Fruit fly (Drosophila melanogaster) whole organism, embryonic: ENCODE data around the gene Tusp.

Experiments
- Abd-B ChIP-seq: fragments of 200-800 bp; sonication (Bioruptor generic); optimal IDR thresholded peaks from 2 replicates; lab custom pipeline; 2018; ENCODE audit warnings: missing biosample characterization, mild to moderate bottlenecking, missing genetic modification characterization, moderate library complexity
- Adf1 ChIP-seq: fragments of 200-800 bp; sonication (Bioruptor generic); IDR thresholded peaks from 2 replicates; pipeline ENCODE4 v1.3.6; 2022; ENCODE audit warnings: missing biosample characterization, missing genetic modification characterization
- B-H2 ChIP-seq: fragments of 200-800 bp; sonication (Bioruptor generic); optimal IDR thresholded peaks from 2 replicates; lab custom pipeline; 2018; ENCODE audit warnings: missing biosample characterization, mild to moderate bottlenecking, missing genetic modification characterization
- CG10209 ChIP-seq: fragments of 200-800 bp; sonication (Bioruptor generic); optimal IDR thresholded peaks from 3 replicates; lab custom pipeline; 2017; ENCODE audit warnings: missing biosample characterization, mild to moderate bottlenecking, missing genetic modification characterization, missing genetic modification reagents
- CG10366 ChIP-seq: fragments of 200-800 bp; sonication (Bioruptor generic); IDR thresholded peaks from 2 replicates; pipeline ENCODE4 v1.3.6; 2022; ENCODE audit warnings: missing biosample characterization, missing genetic modification characterization
- CG10543 ChIP-seq: fragments of 200-800 bp; sonication (Bioruptor generic); optimal IDR thresholded peaks from 3 replicates; lab custom pipeline; 2017; ENCODE audit warnings: missing biosample characterization, mild to moderate bottlenecking, missing genetic modification characterization, moderate library complexity
- CG14050 ChIP-seq: fragments of 200-800 bp; sonication (Bioruptor generic); IDR thresholded peaks from 3 replicates; pipeline ENCODE4 v1.3.6; 2022; ENCODE audit warnings: missing biosample characterization, missing genetic modification characterization
- CG15514 ChIP-seq: fragments of 200-800 bp; sonication (Bioruptor generic); optimal IDR thresholded peaks from 3 replicates; lab custom pipeline; 2017; ENCODE audit warnings: missing biosample characterization, missing genetic modification characterization, mild to moderate bottlenecking, moderate library complexity, missing genetic modification reagents
- CG18262 ChIP-seq: fragments of 200-800 bp; optimal IDR thresholded peaks from 3 replicates; lab custom pipeline; 2019; ENCODE audit warnings: missing biosample characterization, mild to moderate bottlenecking, missing genetic modification characterization, moderate library complexity
- CG18599 ChIP-seq: fragments of 200-800 bp; sonication (Bioruptor generic); optimal IDR thresholded peaks from 3 replicates; lab custom pipeline; 2017; ENCODE audit warnings: missing biosample characterization, missing genetic modification characterization, mild to moderate bottlenecking, moderate library complexity, missing genetic modification reagents
- CG2199 ChIP-seq: fragments of 200-800 bp; sonication (Bioruptor generic); IDR thresholded peaks from 3 replicates; pipeline ENCODE4 v1.3.6; 2022; ENCODE audit warnings: missing biosample characterization, missing genetic modification characterization
- CG3281 ChIP-seq: fragments of 200-800 bp; sonication (Bioruptor generic); optimal IDR thresholded peaks from 3 replicates; lab custom pipeline; 2017; ENCODE audit warnings: missing biosample characterization, mild to moderate bottlenecking, missing genetic modification characterization
- CG4730 ChIP-seq: fragments of 200-800 bp; sonication (Bioruptor generic); IDR thresholded peaks from 2 replicates; pipeline ENCODE4 v1.3.6; 2022; ENCODE audit warnings: missing biosample characterization, missing genetic modification characterization
- CG6854 ChIP-seq: fragments of 200-800 bp; sonication (Bioruptor generic); optimal IDR thresholded peaks from 3 replicates; lab custom pipeline; 2017; ENCODE audit warnings: missing biosample characterization, mild to moderate bottlenecking, missing genetic modification characterization
- CG7556 ChIP-seq: fragments of 200-800 bp; sonication (Bioruptor generic); optimal IDR thresholded peaks from 2 replicates; lab custom pipeline; 2017; ENCODE audit warnings: missing biosample characterization, mild to moderate bottlenecking, missing genetic modification characterization
- CG9932 ChIP-seq: fragments of 200-800 bp; sonication (Bioruptor generic); IDR thresholded peaks from 2 replicates; pipeline ENCODE4 v1.3.6; 2022; ENCODE audit warnings: missing biosample characterization, missing genetic modification characterization
- CrebB ChIP-seq: fragments of 200-800 bp; sonication (Bioruptor generic); optimal IDR thresholded peaks from 3 replicates; lab custom pipeline; 2018; ENCODE audit warnings: missing biosample characterization, mild to moderate bottlenecking, missing genetic modification characterization
- Dbx ChIP-seq: fragments of 200-800 bp; sonication (Bioruptor generic); IDR thresholded peaks from 3 replicates; pipeline ENCODE4 v1.3.6; 2022; ENCODE audit warnings: missing biosample characterization, missing genetic modification characterization
- Ets65A ChIP-seq: fragments of 200-800 bp; sonication (Bioruptor generic); peaks from one replicate; lab custom pipeline; 2016; ENCODE audit warnings: missing biosample characterization, missing genetic modification characterization
- Med ChIP-seq: fragments of 200-800 bp; sonication (Bioruptor generic); peaks from one replicate; lab custom pipeline; 2016; ENCODE audit warnings: missing biosample characterization, missing genetic modification characterization, mild to moderate bottlenecking, inconsistent platforms, moderate library complexity
- NFAT ChIP-seq: fragments of 200-800 bp; sonication (Bioruptor generic); IDR thresholded peaks from 2 replicates; pipeline ENCODE4 v1.3.6; 2022; ENCODE audit warnings: missing biosample characterization, missing genetic modification characterization
- Optix ChIP-seq: fragments of 200-800 bp; sonication (Bioruptor generic); IDR thresholded peaks from 3 replicates; pipeline ENCODE4 v1.3.6; 2022; ENCODE audit warnings: missing biosample characterization, missing genetic modification characterization
- PHDP ChIP-seq: fragments of 200-800 bp; sonication (Bioruptor generic); optimal IDR thresholded peaks from 3 replicates; lab custom pipeline; 2018; ENCODE audit warnings: missing biosample characterization, mild to moderate bottlenecking, missing genetic modification characterization, moderate library complexity
- Rfx ChIP-seq: fragments of 200-800 bp; sonication (Bioruptor generic); IDR thresholded peaks from 2 replicates; pipeline ENCODE4 v1.3.6; 2022; ENCODE audit warnings: missing biosample characterization, missing genetic modification characterization
- Scr ChIP-seq: fragments of 200-800 bp; sonication (Bioruptor generic); IDR thresholded peaks from 2 replicates; pipeline ENCODE4 v1.3.6; 2022; ENCODE audit warnings: missing biosample characterization, missing genetic modification characterization; ENCODE audit not compliant: partially characterized antibody
- abd-A ChIP-seq: fragments of 200-800 bp; sonication (Bioruptor generic); optimal IDR thresholded peaks from 3 replicates; lab custom pipeline; 2019; ENCODE audit warnings: missing biosample characterization, mild to moderate bottlenecking, missing genetic modification characterization, moderate library complexity
- al ChIP-seq: fragments of 200-800 bp; sonication (Bioruptor generic); IDR thresholded peaks from 2 replicates; pipeline ENCODE4 v1.3.6; 2022; ENCODE audit warnings: missing biosample characterization, missing genetic modification characterization
- amos ChIP-seq: fragments of 200-800 bp; sonication (Bioruptor generic); IDR thresholded peaks from 2 replicates; pipeline ENCODE4 v1.3.6; 2022; ENCODE audit warnings: missing biosample characterization, missing genetic modification characterization; ENCODE audit not compliant: partially characterized antibody
- az2 ChIP-seq: fragments of 200-800 bp; sonication (Bioruptor generic); optimal IDR thresholded peaks from 3 replicates; lab custom pipeline; 2016; ENCODE audit warnings: missing biosample characterization, missing genetic modification characterization
- cad ChIP-seq: fragments of >200 bp; optimal IDR thresholded peaks from 2 replicates; lab custom pipeline; 2017; ENCODE audit warnings: missing biosample characterization, missing genetic modification characterization
- cato ChIP-seq: fragments of 200-800 bp; sonication (Bioruptor generic); optimal IDR thresholded peaks from 2 replicates; lab custom pipeline; 2016; ENCODE audit warnings: missing biosample characterization, missing genetic modification characterization, borderline replicate concordance
- corto ChIP-seq: fragments of 200-800 bp; sonication (Bioruptor generic); optimal IDR thresholded peaks from 2 replicates; lab custom pipeline; 2016; ENCODE audit warnings: missing biosample characterization, mild to moderate bottlenecking, missing genetic modification characterization, moderate library complexity
- dysf ChIP-seq: fragments of 200-800 bp; sonication (Bioruptor generic); IDR thresholded peaks from 3 replicates; pipeline ENCODE4 v1.3.6; 2022; ENCODE audit warnings: missing biosample characterization, missing genetic modification characterization
- hkb ChIP-seq, 2 experiments: fragments of 200-800 bp in 1 of 2; fragments of >200 bp in 1 of 2; sonication (Bioruptor generic) in 1 of 2; IDR thresholded peaks in 1 of 2; optimal IDR thresholded peaks in 1 of 2; 2 replicates each; pipeline versions ENCODE4 v1.3.6 to Lab custom; 2017 to 2022; ENCODE audit warnings: missing biosample characterization in 1 of 2, missing genetic modification characterization in 1 of 2
- hth ChIP-seq: fragments of >200 bp; optimal IDR thresholded peaks from 2 replicates; lab custom pipeline; 2017; ENCODE audit warnings: inconsistent platforms
- lab ChIP-seq: fragments of 200-800 bp; sonication (Bioruptor generic); optimal IDR thresholded peaks from 3 replicates; lab custom pipeline; 2017; ENCODE audit warnings: missing biosample characterization, missing genetic modification characterization, mild to moderate bottlenecking, moderate library complexity, missing genetic modification reagents
- lmd ChIP-seq: fragments of 200-800 bp; sonication (Bioruptor generic); IDR thresholded peaks from 2 replicates; pipeline ENCODE4 v1.3.6; 2022; ENCODE audit warnings: missing biosample characterization, missing genetic modification characterization
- luna ChIP-seq: fragments of 200-800 bp; sonication (Bioruptor generic); optimal IDR thresholded peaks from 2 replicates; lab custom pipeline; 2016; ENCODE audit warnings: missing biosample characterization, missing genetic modification characterization
- mld ChIP-seq: fragments of 200-800 bp; sonication (Bioruptor generic); IDR thresholded peaks from 3 replicates; pipeline ENCODE4 v1.3.6; 2022; ENCODE audit warnings: missing biosample characterization, missing genetic modification characterization; ENCODE audit not compliant: partially characterized antibody
- onecut ChIP-seq: fragments of 200-800 bp; sonication (Bioruptor generic); IDR thresholded peaks from 2 replicates; pipeline ENCODE4 v1.3.6; 2022; ENCODE audit warnings: missing biosample characterization, missing genetic modification characterization
- pho ChIP-seq: fragments of 200-800 bp; sonication (Bioruptor generic); optimal IDR thresholded peaks from 2 replicates; lab custom pipeline; 2016; ENCODE audit warnings: missing biosample characterization, missing genetic modification characterization
- prd ChIP-seq, 3 experiments: fragments of >200 bp in 2 of 3; fragments of 200-800 bp in 1 of 3; sonication (Bioruptor generic) in 1 of 3; optimal IDR thresholded peaks in 2 of 3; IDR thresholded peaks in 1 of 3; 2 replicates in 2 of 3; 3 replicates in 1 of 3; pipeline versions ENCODE4 v1.3.6 to Lab custom; 2017 to 2022; ENCODE audit warnings: missing biosample characterization in 1 of 3, missing genetic modification characterization in 1 of 3
- pros ChIP-seq: fragments of 200-800 bp; sonication (Bioruptor generic); optimal IDR thresholded peaks from 3 replicates; lab custom pipeline; 2019; ENCODE audit warnings: missing biosample characterization, mild to moderate bottlenecking, missing genetic modification characterization, moderate library complexity
- row ChIP-seq: fragments of 200-800 bp; sonication (Bioruptor generic); IDR thresholded peaks from 3 replicates; pipeline ENCODE4 v1.3.6; 2022; ENCODE audit warnings: missing biosample characterization, missing genetic modification characterization
- run ChIP-seq: fragments of 200-800 bp; sonication (Bioruptor generic); optimal IDR thresholded peaks from 3 replicates; lab custom pipeline; 2018; ENCODE audit warnings: missing biosample characterization, mild to moderate bottlenecking, missing genetic modification characterization
- scrt ChIP-seq: fragments of 200-800 bp; sonication (Bioruptor generic); optimal IDR thresholded peaks from 2 replicates; lab custom pipeline; 2018; ENCODE audit warnings: missing biosample characterization, mild to moderate bottlenecking, missing genetic modification characterization, moderate library complexity
- sim ChIP-seq: fragments of 200-800 bp; sonication (Bioruptor generic); IDR thresholded peaks from 2 replicates; pipeline ENCODE4 v1.3.6; 2022; ENCODE audit warnings: missing biosample characterization, missing genetic modification characterization
- slbo ChIP-seq: fragments of 200-800 bp; sonication (Bioruptor generic); IDR thresholded peaks from 2 replicates; pipeline ENCODE4 v1.3.6; 2022; ENCODE audit warnings: missing biosample characterization, missing genetic modification characterization
- tgo ChIP-seq: fragments of 200-800 bp; sonication (Bioruptor generic); IDR thresholded peaks from 3 replicates; pipeline ENCODE4 v1.3.6; 2022; ENCODE audit warnings: missing biosample characterization, missing genetic modification characterization

The Tusp gene

DNA sequence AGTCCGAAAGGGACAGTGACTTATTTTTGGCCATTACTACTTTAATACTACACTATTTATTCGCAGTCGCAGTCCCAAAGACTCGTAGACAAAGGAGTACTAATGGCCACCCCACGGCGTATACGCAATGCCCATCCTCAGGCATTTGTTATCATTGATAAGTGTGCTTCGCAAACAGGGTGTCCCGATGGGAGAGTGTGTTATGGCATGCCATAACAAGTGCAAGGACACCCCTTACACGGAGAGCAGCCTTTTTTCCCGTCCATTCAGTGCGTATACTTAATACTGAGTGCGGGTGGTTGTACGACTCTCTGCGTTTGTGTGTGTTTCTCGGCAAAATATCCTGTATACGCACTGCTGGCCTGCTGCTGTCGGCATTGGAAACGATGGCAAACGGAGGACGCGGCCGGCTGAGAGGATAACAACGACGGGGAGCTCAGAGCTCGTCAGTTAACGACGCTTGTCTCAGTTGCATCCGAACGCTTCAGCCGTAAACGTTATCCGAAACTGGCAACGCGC lies 54.4 kb downstream of the Tusp start, which contains the start of gene unc80 (continued):
- peak; percentile 9; the same call in 1 of the 2 replicates for TF ChIP-seq Adf1 (GFP tag; lab: Robert Waterston, UW)
- TF ChIP-seq corto, result no peak
- TF ChIP-seq cato (GFP tag; lab: Kevin White, UChicago), result no peak
- TF ChIP-seq NFAT (GFP tag; lab: Robert Waterston, UW), result peak; percentile 43
- no peak for TF ChIP-seq Scr (GFP tag; lab: Robert Waterston, UW)
- peak; percentile 55 for TF ChIP-seq abd-A (tag; lab: Kevin White, UChicago)
- no peak for TF ChIP-seq cad (GFP tag; lab: Kevin White, UChicago)
- TF ChIP-seq CG18262, result no peak
- peak; percentile 11 for TF ChIP-seq pho (GFP tag; lab: Kevin White, UChicago)
- peak; percentile 27; the same call in 1 of the 2 replicates for TF ChIP-seq lmd
- TF ChIP-seq B-H2 (GFP tag; lab: Kevin White, UChicago), result no peak
- TF ChIP-seq dysf, result peak; percentile 32; the same call in 1 of the 3 replicates
- TF ChIP-seq hkb (optimal IDR thresholded peaks at IDR 0.05; lab: Kevin White, UChicago), result no peak
- TF ChIP-seq hkb (GFP tag; IDR thresholded peaks at IDR 0.05; lab: Robert Waterston, UW), result 0 out of 2 replicates have a peak, but pooled peaks have one; percentile 15
- TF ChIP-seq CG18599 (GFP tag; lab: Kevin White, UChicago), result peak; percentile 81
- TF ChIP-seq scrt, result peak; percentile 19
- TF ChIP-seq Abd-B (GFP tag; lab: Kevin White, UChicago), result no peak
- peak; percentile 73 for TF ChIP-seq lab (GFP tag; lab: Kevin White, UChicago)
- TF ChIP-seq CrebB (tag; lab: Kevin White, UChicago), result no peak
- TF ChIP-seq PHDP (tag; lab: Kevin White, UChicago), result no peak
- TF ChIP-seq CG14050, result 0 out of 3 replicates have a peak, but pooled peaks have one; percentile 18
- peak; percentile 43; the same call in 2 of the 3 replicates for TF ChIP-seq row (GFP tag; lab: Robert Waterston, UW)
- TF ChIP-seq Ets65A (GFP tag; lab: Kevin White, UChicago), result peak; percentile 13
- peak; percentile 7 for TF ChIP-seq CG10209 (GFP tag; lab: Kevin White, UChicago)
- TF ChIP-seq luna, result no peak
- no peak for TF ChIP-seq run (tag; lab: Kevin White, UChicago)
- no peak for TF ChIP-seq Optix (GFP tag; lab: Robert Waterston, UW)
- TF ChIP-seq Med (GFP tag; lab: Kevin White, UChicago), result peak; percentile 86
- TF ChIP-seq CG9932 (GFP tag; lab: Robert Waterston, UW), result peak; percentile 43; the same call in 1 of the 2 replicates
- no peak for TF ChIP-seq CG10543
- TF ChIP-seq slbo, result peak; percentile 42; the same call in 1 of the 2 replicates
- peak; percentile 14 for TF ChIP-seq CG7556 (GFP tag; lab: Kevin White, UChicago)
- no peak for TF ChIP-seq az2 (GFP tag; lab: Kevin White, UChicago)
- TF ChIP-seq sim, result no peak
- no peak for TF ChIP-seq al (GFP tag; lab: Robert Waterston, UW)
- TF ChIP-seq CG15514, result peak; percentile 19
- TF ChIP-seq CG2199 (GFP tag; lab: Robert Waterston, UW), result no peak
- TF ChIP-seq mld (GFP tag; lab: Robert Waterston, UW), result no peak
- TF ChIP-seq Rfx, result 0 out of 2 replicates have a peak, but pooled peaks have one; percentile 29
- TF ChIP-seq prd (optimal IDR thresholded peaks at IDR 0.05; lab: Kevin White, UChicago), result no peak
- 0 out of 3 replicates have a peak, but pooled peaks have one; percentile 19 for TF ChIP-seq prd (GFP tag; IDR thresholded peaks at IDR 0.05; lab: Robert Waterston, UW)
- TF ChIP-seq pros (GFP tag; lab: Kevin White, UChicago), result no peak
- no peak for TF ChIP-seq onecut (GFP tag; lab: Robert Waterston, UW)
- TF ChIP-seq CG10366 (GFP tag; lab: Robert Waterston, UW), result peak; percentile 65
- no peak for TF ChIP-seq amos (GFP tag; lab: Robert Waterston, UW)
- no peak for TF ChIP-seq hth (lab: Kevin White, UChicago)
- peak; percentile 18 for TF ChIP-seq CG6854 (GFP tag; lab: Kevin White, UChicago)
- no peak for TF ChIP-seq tgo (GFP tag; lab: Robert Waterston, UW)
- TF ChIP-seq CG4730 (GFP tag; lab: Robert Waterston, UW), result no peak
- peak; percentile 28 for TF ChIP-seq CG3281
- peak; percentile 30; the same call in 1 of the 3 replicates for TF ChIP-seq Dbx
